Worm (Caenorhabditis elegans) whole organism, L2 larva: ENCODE data around the gene F26A1.7.

Source experiments
- C34F6.9 ChIP-seq: fragments of 150-350 bp; optimal IDR thresholded peaks from 2 replicates; lab custom pipeline; 2014; ENCODE audit warnings: missing biosample characterization, missing genetic modification characterization
- F13H6.1 ChIP-seq: sonication (generic microtip); optimal IDR thresholded peaks from 2 replicates; lab custom pipeline; 2016; ENCODE audit warnings: missing genetic modification characterization, missing compliant biosample characterization
- R02D3.7 ChIP-seq: fragments of 150-350 bp; optimal IDR thresholded peaks from 2 replicates; lab custom pipeline; 2014; ENCODE audit warnings: missing biosample characterization, missing genetic modification characterization
- Y55F3AM.14 ChIP-seq: fragments of 200-800 bp; sonication (Bioruptor generic); optimal IDR thresholded peaks from 2 replicates; lab custom pipeline; 2018; ENCODE audit warnings: mild to moderate bottlenecking, missing genetic modification characterization, missing compliant biosample characterization
- alr-1 ChIP-seq: fragments of 150-350 bp; optimal IDR thresholded peaks from 2 replicates; lab custom pipeline; 2014; ENCODE audit warnings: missing biosample characterization, missing genetic modification characterization
- ama-1 ChIP-seq: fragments of 150-350 bp; optimal IDR thresholded peaks from 2 replicates; lab custom pipeline; 2018; ENCODE audit warnings: inconsistent platforms
- blmp-1 ChIP-seq: sonication (generic microtip); optimal IDR thresholded peaks from 2 replicates; lab custom pipeline; 2017; ENCODE audit warnings: missing genetic modification characterization, mild to moderate bottlenecking, missing compliant biosample characterization, antibody characterized with exemption, moderate library complexity; ENCODE audit not compliant: insufficient read depth
- ceh-16 ChIP-seq: fragments of 150-350 bp; optimal IDR thresholded peaks from 2 replicates; lab custom pipeline; 2014; ENCODE audit warnings: missing biosample characterization, missing genetic modification characterization
- dmd-4 ChIP-seq: sonication (generic microtip); optimal IDR thresholded peaks from 2 replicates; lab custom pipeline; 2017; ENCODE audit warnings: missing biosample characterization, missing genetic modification characterization
- egl-27 ChIP-seq: sonication (generic microtip); optimal IDR thresholded peaks from 3 replicates; lab custom pipeline; 2017; ENCODE audit warnings: missing biosample characterization, missing genetic modification reagents, missing genetic modification characterization
- elt-1 ChIP-seq: fragments of 150-350 bp; optimal IDR thresholded peaks from 2 replicates; lab custom pipeline; 2014; ENCODE audit warnings: missing biosample characterization, missing genetic modification characterization
- fos-1 ChIP-seq: fragments of 150-350 bp; optimal IDR thresholded peaks from 2 replicates; lab custom pipeline; 2014; ENCODE audit warnings: missing biosample characterization, missing genetic modification characterization
- gmeb-1 ChIP-seq: fragments of 150-350 bp; optimal IDR thresholded peaks from 2 replicates; lab custom pipeline; 2014; ENCODE audit warnings: missing biosample characterization, missing genetic modification characterization
- lin-11 ChIP-seq: fragments of 150-350 bp; sonication (generic microtip); optimal IDR thresholded peaks from 2 replicates; lab custom pipeline; 2014; ENCODE audit warnings: missing biosample characterization, missing genetic modification characterization, inconsistent platforms, mixed read lengths
- lin-39 ChIP-seq: fragments of 150-350 bp; optimal IDR thresholded peaks from 2 replicates; lab custom pipeline; 2014; ENCODE audit warnings: missing biosample characterization, missing genetic modification reagents, missing genetic modification characterization
- lsy-2 ChIP-seq, 2 experiments: fragments of 150-350 bp in 1 of 2; sonication (generic microtip) in 1 of 2; optimal IDR thresholded peaks; 2 replicates each; lab custom pipeline; 2014 to 2017; ENCODE audit warnings: missing biosample characterization in 2 of 2, missing genetic modification characterization in 2 of 2
- mab-5 ChIP-seq: fragments of 150-350 bp; optimal IDR thresholded peaks from 2 replicates; lab custom pipeline; 2014; ENCODE audit warnings: missing biosample characterization, missing genetic modification characterization
- mbf-1 ChIP-seq: sonication (generic microtip); optimal IDR thresholded peaks from 2 replicates; lab custom pipeline; 2017; ENCODE audit warnings: missing biosample characterization, missing genetic modification characterization
- mdl-1 ChIP-seq, 2 experiments: fragments of 150-350 bp in 1 of 2; sonication (generic microtip) in 1 of 2; optimal IDR thresholded peaks; 2 replicates each; lab custom pipeline; 2017; ENCODE audit warnings: missing biosample characterization in 2 of 2, missing genetic modification characterization in 2 of 2
- nhr-10 ChIP-seq: sonication (generic microtip); optimal IDR thresholded peaks from 2 replicates; lab custom pipeline; 2017; ENCODE audit warnings: missing biosample characterization, missing genetic modification characterization
- nhr-11 ChIP-seq: fragments of 150-350 bp; optimal IDR thresholded peaks from 2 replicates; lab custom pipeline; 2014; ENCODE audit warnings: missing biosample characterization, missing genetic modification characterization
- nhr-129 ChIP-seq: fragments of 150-350 bp; optimal IDR thresholded peaks from 2 replicates; lab custom pipeline; 2014; ENCODE audit warnings: missing biosample characterization, missing genetic modification characterization
- nhr-21 ChIP-seq: fragments of 150-350 bp; optimal IDR thresholded peaks from 2 replicates; lab custom pipeline; 2014; ENCODE audit warnings: missing biosample characterization, missing genetic modification characterization
- nhr-237 ChIP-seq: fragments of 150-350 bp; optimal IDR thresholded peaks from 2 replicates; lab custom pipeline; 2014; ENCODE audit warnings: missing biosample characterization, missing genetic modification characterization
- nhr-25 ChIP-seq: fragments of 150-350 bp; sonication (generic microtip); optimal IDR thresholded peaks from 3 replicates; lab custom pipeline; 2014; ENCODE audit warnings: missing biosample characterization, missing genetic modification characterization
- nhr-77 ChIP-seq: fragments of 150-350 bp; optimal IDR thresholded peaks from 2 replicates; lab custom pipeline; 2014; ENCODE audit warnings: missing biosample characterization, missing genetic modification characterization
- peb-1 ChIP-seq: fragments of 150-350 bp; optimal IDR thresholded peaks from 2 replicates; lab custom pipeline; 2014; ENCODE audit warnings: missing biosample characterization, missing genetic modification characterization
- sem-4 ChIP-seq: fragments of 150-350 bp; optimal IDR thresholded peaks from 2 replicates; lab custom pipeline; 2014; ENCODE audit warnings: missing biosample characterization, missing genetic modification reagents, missing genetic modification characterization
- sma-3 ChIP-seq: sonication (generic microtip); optimal IDR thresholded peaks from 2 replicates; lab custom pipeline; 2016; ENCODE audit warnings: missing genetic modification reagents, missing genetic modification characterization, missing compliant biosample characterization
- unc-62 ChIP-seq: fragments of 150-350 bp; optimal IDR thresholded peaks from 2 replicates; lab custom pipeline; 2014; ENCODE audit warnings: missing biosample characterization, missing genetic modification reagents, missing genetic modification characterization
- ztf-1 ChIP-seq: fragments of 200-800 bp; sonication (Bioruptor generic); conservative IDR thresholded peaks from 2 replicates; pipeline ENCODE4 v1.3.6; 2022; ENCODE audit warnings: missing genetic modification characterization, missing compliant biosample characterization
- ztf-11 ChIP-seq: sonication (generic microtip); optimal IDR thresholded peaks from 2 replicates; lab custom pipeline; 2017; ENCODE audit warnings: missing biosample characterization, missing genetic modification characterization

The F26A1.7 gene

DNA sequence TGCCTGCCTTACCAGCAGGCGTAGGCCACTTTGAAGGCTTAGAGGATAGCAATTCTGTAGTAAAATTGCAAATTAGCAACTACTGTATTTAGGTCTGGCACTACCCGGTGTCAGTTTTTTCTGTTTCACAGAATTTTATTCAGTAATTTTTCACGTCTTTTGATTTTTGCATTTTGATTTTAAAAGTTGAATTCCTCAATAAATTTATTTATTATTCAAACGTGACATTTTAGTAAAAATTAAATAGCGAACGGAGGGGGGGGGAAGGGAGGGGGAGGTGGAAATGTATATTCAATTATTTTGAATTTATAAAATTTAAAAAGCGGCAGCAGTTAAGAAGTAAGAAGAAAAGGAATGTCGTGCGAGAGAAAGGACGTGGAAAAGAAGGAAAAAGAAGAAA, 2.5 kb downstream of the F26A1.7 start, which contains the start of gene F26A1.4:
TSS of gene F26A1.4 (plus strand) at position 301 of the 400 bp plus-strand sequence.
- TF ChIP-seq lin-11 (tag; lab: Kevin White, UChicago) (no peak), ztf-1 (no peak), dmd-4 (tag; lab: Kevin White, UChicago) (no peak), egl-27 (tag; lab: Kevin White, UChicago) (no peak)

DNA sequence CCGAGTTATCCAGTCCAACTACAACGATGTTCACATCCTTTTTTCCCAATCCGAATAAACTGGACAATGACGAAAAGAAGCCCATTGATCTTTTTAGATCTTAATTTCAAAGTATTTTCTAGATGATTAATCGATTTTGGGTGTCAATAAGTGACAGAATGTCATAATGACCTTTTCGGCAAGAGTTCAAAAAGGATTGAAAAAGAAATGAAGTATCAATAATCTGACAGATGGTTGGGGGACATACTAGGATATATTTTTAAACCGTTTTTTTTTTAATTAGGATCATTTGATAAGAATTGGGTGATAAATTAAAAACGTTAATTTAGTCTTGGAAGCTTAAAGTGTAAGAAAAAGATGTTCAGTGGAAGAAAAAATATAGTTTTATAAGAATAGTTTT, 5.0 kb downstream of the F26A1.7 start, which contains the start of gene arl-6:
TSS of gene arl-6 (minus strand) at position 101 of the 400 bp plus-strand sequence.
- TF ChIP-seq sma-3 (GFP tag; lab: Kevin White, UChicago): no peak
- TF ChIP-seq fos-1 (tag; lab: Kevin White, UChicago): no peak
- no peak for TF ChIP-seq unc-62 (GFP tag; lab: Kevin White, UChicago)
- no peak for TF ChIP-seq mdl-1 (tag; optimal IDR thresholded peaks at IDR 0.05; lab: Kevin White, UChicago)
- no peak for TF ChIP-seq R02D3.7
- no peak for TF ChIP-seq peb-1 (tag; lab: Kevin White, UChicago)
- no peak for TF ChIP-seq nhr-21
- TF ChIP-seq nhr-25 (tag; lab: Kevin White, UChicago): no peak
- TF ChIP-seq F13H6.1: no peak
- TF ChIP-seq ceh-16 (tag; lab: Kevin White, UChicago): no peak
- TF ChIP-seq gmeb-1 (tag; lab: Kevin White, UChicago): no peak
- no peak for TF ChIP-seq ztf-11 (tag; lab: Kevin White, UChicago)
- TF ChIP-seq ztf-1: no peak
- TF ChIP-seq Y55F3AM.14 (GFP tag; lab: Kevin White, UChicago): no peak
- TF ChIP-seq blmp-1 (tag; lab: Kevin White, UChicago): no peak
- TF ChIP-seq mbf-1 (tag; lab: Kevin White, UChicago): no peak

DNA sequence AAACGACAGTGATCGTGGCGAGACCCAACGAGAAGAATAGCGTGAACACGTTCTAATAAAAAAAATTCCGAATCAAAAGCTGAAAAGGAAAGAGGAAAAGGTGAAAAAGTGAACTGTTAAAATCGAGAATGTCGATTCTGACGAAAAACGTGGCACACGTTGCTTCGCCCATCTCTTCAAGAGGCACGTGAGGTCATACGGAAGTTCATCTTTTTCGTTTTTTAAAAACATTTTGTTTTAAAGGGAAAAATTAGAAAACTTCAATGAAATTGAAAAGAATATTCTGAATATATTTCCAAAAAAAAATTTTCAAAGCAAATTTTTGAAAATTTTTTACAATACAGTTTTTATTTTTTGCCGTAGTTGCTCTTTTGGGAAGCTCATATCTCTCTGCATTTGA, 8.5 kb downstream of the F26A1.7 start, which contains the start of gene C38D4.7:
TSS of gene C38D4.7 (minus strand) at position 101 of the 400 bp plus-strand sequence.
- TF ChIP-seq nhr-237 (tag; lab: Kevin White, UChicago): no peak
- no peak for TF ChIP-seq ama-1 (lab: Kevin White, UChicago)
- no peak for TF ChIP-seq lin-39 (tag; lab: Kevin White, UChicago)
- TF ChIP-seq mdl-1 (tag; optimal IDR thresholded peaks at IDR 0.05; lab: Kevin White, UChicago): no peak
- TF ChIP-seq lin-11 (tag; lab: Kevin White, UChicago): no peak
- no peak for TF ChIP-seq egl-27 (tag; lab: Kevin White, UChicago)
- no peak for TF ChIP-seq Y55F3AM.14 (GFP tag; lab: Kevin White, UChicago)
- no peak for TF ChIP-seq ceh-16 (tag; lab: Kevin White, UChicago)

DNA sequence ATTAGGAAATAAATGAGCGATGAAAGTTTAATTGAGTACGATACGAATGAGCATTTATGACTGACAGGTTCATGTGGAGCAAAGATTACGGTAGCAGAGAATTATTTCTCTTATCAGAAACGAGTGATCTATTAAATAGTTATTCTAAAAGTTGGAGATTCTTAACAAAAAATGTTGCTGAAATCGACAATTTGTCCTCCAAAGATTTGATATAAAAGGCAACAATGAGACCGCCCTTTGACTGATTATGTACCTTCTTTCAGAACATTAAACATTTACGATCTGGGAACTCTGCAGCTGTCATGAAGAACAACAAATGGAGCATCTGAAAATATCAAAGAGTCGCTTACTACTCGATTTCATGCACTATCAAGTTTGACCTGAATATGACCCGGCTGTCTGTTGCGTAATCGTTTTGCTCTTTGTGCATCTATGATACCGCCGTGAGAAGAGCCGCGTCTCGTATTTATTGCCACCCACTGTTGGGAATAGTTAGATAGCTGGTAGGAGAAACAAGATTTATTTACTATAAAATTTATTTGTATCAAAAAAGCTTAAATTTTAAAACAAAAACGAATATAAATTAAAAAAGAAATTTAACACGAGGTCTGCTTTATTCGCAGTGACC, 10.1 kb downstream of the F26A1.7 start, which contains the start of gene pal-1:
TSS of gene pal-1 (minus strand) at position 51 of the 628 bp plus-strand sequence.
- no peak for TF ChIP-seq ama-1 (lab: Kevin White, UChicago)
- TF ChIP-seq unc-62 (GFP tag; lab: Kevin White, UChicago): no peak
- TF ChIP-seq elt-1 (tag; lab: Kevin White, UChicago): no peak
- TF ChIP-seq mab-5 (tag; lab: Kevin White, UChicago): no peak
- no peak for TF ChIP-seq nhr-129
- no peak for TF ChIP-seq dmd-4 (tag; lab: Kevin White, UChicago)
- TF ChIP-seq sem-4: no peak
- TF ChIP-seq lin-11 (tag; lab: Kevin White, UChicago): no peak
- TF ChIP-seq ceh-16 (tag; lab: Kevin White, UChicago): no peak
- TF ChIP-seq nhr-10 (tag; lab: Kevin White, UChicago): no peak
- TF ChIP-seq nhr-237 (tag; lab: Kevin White, UChicago): no peak
- TF ChIP-seq nhr-25 (tag; lab: Kevin White, UChicago): no peak
- no peak for TF ChIP-seq mdl-1 (tag; optimal IDR thresholded peaks at IDR 0.05; lab: Kevin White, UChicago)
- no peak for TF ChIP-seq sma-3 (GFP tag; lab: Kevin White, UChicago)
- no peak for TF ChIP-seq R02D3.7
- TF ChIP-seq egl-27 (tag; lab: Kevin White, UChicago): no peak
- TF ChIP-seq nhr-77 (tag; lab: Kevin White, UChicago): no peak
- no peak for TF ChIP-seq F13H6.1
- TF ChIP-seq nhr-11 (tag; lab: Kevin White, UChicago): no peak
- TF ChIP-seq, all 48 proteins: peak for 0

DNA sequence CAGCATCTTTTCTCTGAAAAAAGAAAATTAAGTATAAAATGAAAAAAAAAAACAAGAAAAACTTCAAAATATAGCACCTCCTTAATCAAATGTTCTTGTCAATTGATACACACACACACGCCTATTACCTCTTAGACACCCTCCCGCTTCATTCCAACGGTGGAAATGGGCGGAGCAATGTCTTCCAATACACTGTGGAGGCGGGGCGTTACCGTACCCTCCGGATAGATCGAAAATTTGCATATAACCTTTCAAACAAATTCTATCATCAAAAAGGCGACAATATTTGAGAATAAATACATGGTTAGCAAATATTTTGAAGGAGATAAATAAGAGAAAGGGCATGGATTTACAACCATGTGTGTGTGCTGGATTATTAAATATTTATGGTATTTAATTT, 11.7 kb downstream of the F26A1.7 start:
- no peak for TF ChIP-seq alr-1 (tag; lab: Kevin White, UChicago)
- TF ChIP-seq lsy-2 (tag; optimal IDR thresholded peaks at IDR 0.05; lab: Kevin White, UChicago): peak in 1 of 2 experiments; percentile 63
- no peak for TF ChIP-seq nhr-25 (tag; lab: Kevin White, UChicago)
- TF ChIP-seq C34F6.9 (tag; lab: Kevin White, UChicago): no peak
